ENCODE assay signal across 1 fruit fly cellular context in genomic region chr2L:9464455-9465063, dm6.
TF ChIP-seq lines count a peak whose summit lies in the region.

No protein-coding gene starts in this region.

TF ChIP-seq in whole organism, embryonic, 481 proteins besides CTCF, POLR2A, EP300 and RAD21 (continued from another document):
- peak; percentile 11; the same call in 1 of the 2 replicates for TF ChIP-seq Xrp1 (GFP tag; IDR thresholded peaks at IDR 0.05; lab: Robert Waterston, UW)
- TF ChIP-seq chn (GFP tag; optimal IDR thresholded peaks at IDR 0.05; lab: Kevin White, UChicago): no peak
- no peak for TF ChIP-seq lov (optimal IDR thresholded peaks at IDR 0.05; lab: Kevin White, UChicago)
- peak; percentile 12; the same call in 1 of the 3 replicates for TF ChIP-seq lov (GFP tag; IDR thresholded peaks at IDR 0.05; lab: Robert Waterston, UW)
- peak; percentile 9 for TF ChIP-seq phol (tag; optimal IDR thresholded peaks at IDR 0.05; lab: Kevin White, UChicago)
- TF ChIP-seq pan (optimal IDR thresholded peaks at IDR 0.05; lab: Kevin White, UChicago): no peak
- TF ChIP-seq pan (GFP tag; optimal IDR thresholded peaks at IDR 0.05 in 1 of 2, IDR thresholded peaks at IDR 0.05 in 1 of 2): peak in 1 of 2 experiments; percentile 51
- no peak for TF ChIP-seq al (GFP tag; IDR thresholded peaks at IDR 0.05; lab: Robert Waterston, UW)
- TF ChIP-seq Gsc (GFP tag; IDR thresholded peaks at IDR 0.05; lab: Robert Waterston, UW): no peak
- peak; percentile 35; the same call in 1 of the 2 replicates for TF ChIP-seq CG32532 (GFP tag; IDR thresholded peaks at IDR 0.05; lab: Robert Waterston, UW)
- TF ChIP-seq inv (GFP tag; IDR thresholded peaks at IDR 0.05; lab: Robert Waterston, UW; ENCODE audit: partially characterized antibody): no peak
- no peak for TF ChIP-seq grau (tag; optimal IDR thresholded peaks at IDR 0.05; lab: Kevin White, UChicago)
- peak; percentile 23 for TF ChIP-seq Asciz (GFP tag; optimal IDR thresholded peaks at IDR 0.05; lab: Kevin White, UChicago)
- peak; percentile 3 for TF ChIP-seq CG14710 (tag; optimal IDR thresholded peaks at IDR 0.05; lab: Kevin White, UChicago)
- no peak for TF ChIP-seq Deaf1 (tag; optimal IDR thresholded peaks at IDR 0.05; lab: Kevin White, UChicago)
- no peak for TF ChIP-seq bigmax (GFP tag; optimal IDR thresholded peaks at IDR 0.05; lab: Kevin White, UChicago)
- peak; percentile 2 for TF ChIP-seq NfI (GFP tag; optimal IDR thresholded peaks at IDR 0.05; lab: Kevin White, UChicago)
- no peak for TF ChIP-seq dysf (GFP tag; IDR thresholded peaks at IDR 0.05; lab: Robert Waterston, UW)
- TF ChIP-seq CG7271 (tag; optimal IDR thresholded peaks at IDR 0.05; lab: Kevin White, UChicago): peak; percentile 10
- no peak for TF ChIP-seq CoRest (tag; optimal IDR thresholded peaks at IDR 0.05; lab: Kevin White, UChicago)
- TF ChIP-seq Trl (optimal IDR thresholded peaks at IDR 0.05; lab: Kevin White, UChicago): no peak
- TF ChIP-seq Trl (GFP tag; optimal IDR thresholded peaks at IDR 0.05; lab: Kevin White, UChicago): no peak
- no peak for TF ChIP-seq CG3065 (GFP tag; optimal IDR thresholded peaks at IDR 0.05; lab: Kevin White, UChicago)
- TF ChIP-seq org-1 (GFP tag; optimal IDR thresholded peaks at IDR 0.05; lab: Kevin White, UChicago): no peak
- no peak for TF ChIP-seq Hmx (GFP tag; optimal IDR thresholded peaks at IDR 0.05; lab: Kevin White, UChicago)
- no peak for TF ChIP-seq pros (GFP tag; optimal IDR thresholded peaks at IDR 0.05; lab: Kevin White, UChicago)
- no peak for TF ChIP-seq ssp (GFP tag; IDR thresholded peaks at IDR 0.05; lab: Robert Waterston, UW)
- TF ChIP-seq CG2120 (GFP tag; optimal IDR thresholded peaks at IDR 0.05; lab: Kevin White, UChicago): no peak
- TF ChIP-seq fd64A (GFP tag; optimal IDR thresholded peaks at IDR 0.05; lab: Kevin White, UChicago): no peak
- TF ChIP-seq Rfx (GFP tag; IDR thresholded peaks at IDR 0.05; lab: Robert Waterston, UW): no peak
- TF ChIP-seq schlank (tag; optimal IDR thresholded peaks at IDR 0.05; lab: Kevin White, UChicago): no peak
- TF ChIP-seq Max (GFP tag; optimal IDR thresholded peaks at IDR 0.05; lab: Kevin White, UChicago): no peak
- TF ChIP-seq sens (GFP tag; lab: Kevin White, UChicago): peak; percentile 82
- no peak for TF ChIP-seq CG33557 (GFP tag; optimal IDR thresholded peaks at IDR 0.05; lab: Kevin White, UChicago)
- TF ChIP-seq fd3F (GFP tag; optimal IDR thresholded peaks at IDR 0.05; lab: Kevin White, UChicago): no peak
- TF ChIP-seq zen2 (GFP tag; IDR thresholded peaks at IDR 0.05; lab: Robert Waterston, UW; ENCODE audit: partially characterized antibody): no peak
- TF ChIP-seq crc (GFP tag; optimal IDR thresholded peaks at IDR 0.05; lab: Kevin White, UChicago): no peak
- no peak for TF ChIP-seq CG14441 (GFP tag; IDR thresholded peaks at IDR 0.05; lab: Robert Waterston, UW)
- TF ChIP-seq CG10267 (tag; optimal IDR thresholded peaks at IDR 0.05; lab: Kevin White, UChicago): peak; percentile 16
- no peak for TF ChIP-seq toy (GFP tag; IDR thresholded peaks at IDR 0.05; lab: Robert Waterston, UW)
- TF ChIP-seq CG6683 (GFP tag; optimal IDR thresholded peaks at IDR 0.05; lab: Kevin White, UChicago): no peak
- no peak for TF ChIP-seq CG34422 (GFP tag; IDR thresholded peaks at IDR 0.05; lab: Robert Waterston, UW)
- TF ChIP-seq HLH3B (GFP tag; IDR thresholded peaks at IDR 0.05; lab: Robert Waterston, UW): peak; percentile 9; the same call in 1 of the 2 replicates
- TF ChIP-seq HHEX (GFP tag; optimal IDR thresholded peaks at IDR 0.05; lab: Kevin White, UChicago): peak; percentile 5
- no peak for TF ChIP-seq chif (GFP tag; optimal IDR thresholded peaks at IDR 0.05; lab: Kevin White, UChicago)
- TF ChIP-seq vvl (GFP tag; IDR thresholded peaks at IDR 0.05; lab: Robert Waterston, UW): no peak
- TF ChIP-seq CG16813 (GFP tag; IDR thresholded peaks at IDR 0.05; lab: Robert Waterston, UW; ENCODE audit: partially characterized antibody): peak; percentile 65
- no peak for TF ChIP-seq CG12071 (GFP tag; optimal IDR thresholded peaks at IDR 0.05; lab: Kevin White, UChicago)
- peak; percentile 61; the same call in 1 of the 3 replicates for TF ChIP-seq CG14860 (GFP tag; IDR thresholded peaks at IDR 0.05; lab: Robert Waterston, UW; ENCODE audit: partially characterized antibody)
- TF ChIP-seq CG2199 (GFP tag; IDR thresholded peaks at IDR 0.05; lab: Robert Waterston, UW): peak; percentile 82; the same call in 2 of the 3 replicates
- TF ChIP-seq zen (tag; optimal IDR thresholded peaks at IDR 0.05; lab: Kevin White, UChicago): peak; percentile 16
- no peak for TF ChIP-seq ems (GFP tag; optimal IDR thresholded peaks at IDR 0.05; lab: Kevin White, UChicago)
- TF ChIP-seq Bgb (GFP tag; IDR thresholded peaks at IDR 0.05; lab: Robert Waterston, UW; ENCODE audit: partially characterized antibody): peak; percentile 78
- TF ChIP-seq kni (GFP tag; optimal IDR thresholded peaks at IDR 0.05; lab: Kevin White, UChicago): peak; percentile 41
- no peak for TF ChIP-seq az2 (GFP tag; optimal IDR thresholded peaks at IDR 0.05; lab: Kevin White, UChicago)
- peak; percentile 57; the same call in 2 of the 3 replicates for TF ChIP-seq knrl (GFP tag; IDR thresholded peaks at IDR 0.05; lab: Robert Waterston, UW; ENCODE audit: partially characterized antibody)
TF ChIP-seq in whole organism, embryonic: peak in this region for 30.
